Worm (Caenorhabditis elegans) whole organism, L4 larva: ENCODE results near the gene T11G6.4.

Source experiments
- F26F4.8 ChIP-seq: fragments of 200-800 bp; sonication (Bioruptor generic); conservative IDR thresholded peaks from 2 replicates; pipeline ENCODE4 v1.3.6; 2022; ENCODE audit warnings: missing genetic modification characterization, missing compliant biosample characterization
- F37D6.2 ChIP-seq: sonication (generic microtip); optimal IDR thresholded peaks from 2 replicates; lab custom pipeline; 2016; ENCODE audit warnings: mild to moderate bottlenecking, missing genetic modification characterization, missing compliant biosample characterization
- T26A8.4 ChIP-seq: fragments of 200-800 bp; sonication (Bioruptor generic); IDR thresholded peaks from 2 replicates; pipeline ENCODE4 v1.3.6; 2022; ENCODE audit warnings: missing genetic modification characterization, missing compliant biosample characterization
- ZK337.2 ChIP-seq: fragments of 200-800 bp; sonication (Bioruptor generic); IDR thresholded peaks from 2 replicates; pipeline ENCODE4 v1.3.6; 2022; ENCODE audit warnings: missing genetic modification reagents, missing genetic modification characterization, missing compliant biosample characterization
- ZK546.5 ChIP-seq, 2 experiments: sonication (generic microtip); optimal IDR thresholded peaks; 2 replicates each; lab custom pipeline; 2017; ENCODE audit warnings: missing biosample characterization in 2 of 2, missing genetic modification characterization in 2 of 2
- aha-1 ChIP-seq: fragments of 150-350 bp; peaks from one replicate; lab custom pipeline; 2014; ENCODE audit warnings: missing biosample characterization, missing genetic modification characterization
- ceh-20 ChIP-seq: fragments of 200-800 bp; sonication (Bioruptor generic); IDR thresholded peaks from 2 replicates; pipeline ENCODE4 v1.3.6; 2022; ENCODE audit warnings: missing genetic modification reagents, missing genetic modification characterization, missing compliant biosample characterization
- ceh-32 ChIP-seq: sonication (generic microtip); optimal IDR thresholded peaks from 2 replicates; lab custom pipeline; 2016; ENCODE audit warnings: mild to moderate bottlenecking, missing genetic modification characterization, missing compliant biosample characterization; ENCODE audit not compliant: poor library complexity
- ces-1 ChIP-seq: fragments of 150-350 bp; sonication (generic microtip); optimal IDR thresholded peaks from 4 replicates; lab custom pipeline; 2014; ENCODE audit warnings: missing biosample characterization, missing genetic modification reagents, missing genetic modification characterization
- cey-2 ChIP-seq: sonication (generic microtip); optimal IDR thresholded peaks from 3 replicates; lab custom pipeline; 2017; ENCODE audit warnings: missing genetic modification characterization, mild to moderate bottlenecking, missing compliant biosample characterization, antibody characterized with exemption, borderline replicate concordance; ENCODE audit not compliant: insufficient read depth
- daf-16 ChIP-seq, 3 experiments: sonication (generic microtip); optimal IDR thresholded peaks; 2 replicates each; lab custom pipeline; 2016 to 2017; ENCODE audit warnings: missing genetic modification characterization in 3 of 3, missing genetic modification reagents in 3 of 3, mild to moderate bottlenecking in 2 of 3, missing compliant biosample characterization in 2 of 3, missing biosample characterization in 1 of 3, moderate library complexity in 1 of 3
- daf-19 ChIP-seq: fragments of 200-800 bp; sonication (Bioruptor generic); conservative IDR thresholded peaks from 2 replicates; pipeline ENCODE4 v1.3.6; 2022; ENCODE audit warnings: missing genetic modification characterization, missing compliant biosample characterization
- dpl-1 ChIP-seq: fragments of 150-350 bp; optimal IDR thresholded peaks from 2 replicates; lab custom pipeline; 2014; ENCODE audit warnings: missing biosample characterization, missing genetic modification reagents, missing genetic modification characterization
- duxl-1 ChIP-seq: sonication (generic microtip); optimal IDR thresholded peaks from 2 replicates; lab custom pipeline; 2016; ENCODE audit warnings: mild to moderate bottlenecking, missing genetic modification characterization, moderate library complexity, missing compliant biosample characterization; ENCODE audit not compliant: poor library complexity
- fkh-10 ChIP-seq: fragments of 150-350 bp; optimal IDR thresholded peaks from 2 replicates; lab custom pipeline; 2014; ENCODE audit warnings: missing biosample characterization, missing genetic modification reagents, missing genetic modification characterization
- gei-8 ChIP-seq: fragments of 200-800 bp; sonication (Bioruptor generic); optimal IDR thresholded peaks from 2 replicates; lab custom pipeline; 2018; ENCODE audit warnings: mild to moderate bottlenecking, missing genetic modification characterization, missing compliant biosample characterization
- hif-1 ChIP-seq, 2 experiments: sonication (generic microtip); optimal IDR thresholded peaks; 2 replicates each; lab custom pipeline; 2016 to 2017; ENCODE audit warnings: missing compliant biosample characterization in 2 of 2, missing genetic modification characterization in 2 of 2, missing genetic modification reagents in 2 of 2, missing genotype in 2 of 2, mild to moderate bottlenecking in 1 of 2
- hlh-30 ChIP-seq: sonication (generic microtip); optimal IDR thresholded peaks from 2 replicates; lab custom pipeline; 2017; ENCODE audit warnings: antibody characterized with exemption, mild to moderate bottlenecking, missing genetic modification characterization, missing compliant biosample characterization; ENCODE audit not compliant: insufficient read depth
- hmg-1.1 ChIP-seq: fragments of 200-800 bp; sonication (Bioruptor generic); IDR thresholded peaks from 2 replicates; pipeline ENCODE4 v1.3.6; 2022; ENCODE audit warnings: missing genetic modification reagents, missing genetic modification characterization, missing compliant biosample characterization
- jun-1 ChIP-seq: fragments of 150-350 bp; optimal IDR thresholded peaks from 2 replicates; lab custom pipeline; 2014; ENCODE audit warnings: missing biosample characterization, missing genetic modification reagents, missing genetic modification characterization
- lin-1 ChIP-seq: fragments of 200-800 bp; sonication (Bioruptor generic); IDR thresholded peaks from 2 replicates; pipeline ENCODE4 v1.3.6; 2022; ENCODE audit warnings: missing genetic modification reagents, missing genetic modification characterization, missing compliant biosample characterization
- lin-13 ChIP-seq: fragments of 150-350 bp; optimal IDR thresholded peaks from 2 replicates; lab custom pipeline; 2014; ENCODE audit warnings: missing biosample characterization, missing genetic modification reagents, missing genetic modification characterization
- lir-3 ChIP-seq: sonication (generic microtip); optimal IDR thresholded peaks from 2 replicates; lab custom pipeline; 2016; ENCODE audit warnings: mild to moderate bottlenecking, missing genetic modification characterization, missing compliant biosample characterization
- lsy-2 ChIP-seq, 2 experiments: fragments of 150-350 bp in 1 of 2; sonication (generic microtip) in 1 of 2; optimal IDR thresholded peaks; 2 replicates each; lab custom pipeline; 2014 to 2017; ENCODE audit warnings: missing biosample characterization in 2 of 2, missing genetic modification characterization in 2 of 2
- madf-5 ChIP-seq, 2 experiments: fragments of 200-800 bp; sonication (Bioruptor generic); IDR thresholded peaks; 2 replicates each; pipeline ENCODE4 v1.3.6; 2022; ENCODE audit warnings: missing compliant biosample characterization in 2 of 2, missing genetic modification characterization in 2 of 2
- madf-9 ChIP-seq: fragments of 200-800 bp; sonication (Bioruptor generic); conservative IDR thresholded peaks from 2 replicates; pipeline ENCODE4 v1.3.6; 2022; ENCODE audit warnings: missing genetic modification reagents, missing genetic modification characterization, missing compliant biosample characterization
- mdl-1 ChIP-seq, 2 experiments: fragments of 150-350 bp in 1 of 2; sonication (generic microtip) in 1 of 2; optimal IDR thresholded peaks; 2 replicates each; lab custom pipeline; 2014 to 2017; ENCODE audit warnings: missing biosample characterization in 2 of 2, missing genetic modification characterization in 2 of 2
- mep-1 ChIP-seq: fragments of 150-350 bp; sonication (generic microtip); optimal IDR thresholded peaks from 3 replicates; lab custom pipeline; 2014; ENCODE audit warnings: missing biosample characterization, missing genetic modification characterization
- mes-2 ChIP-seq: sonication (generic microtip); optimal IDR thresholded peaks from 2 replicates; lab custom pipeline; 2016; ENCODE audit warnings: missing genotype, mild to moderate bottlenecking, missing genetic modification characterization, missing compliant biosample characterization; ENCODE audit not compliant: poor library complexity, severe bottlenecking
- mxl-3 ChIP-seq: fragments of 200-800 bp; sonication (Bioruptor generic); optimal IDR thresholded peaks from 2 replicates; lab custom pipeline; 2018; ENCODE audit warnings: mild to moderate bottlenecking, missing genetic modification characterization, missing compliant biosample characterization
- nhr-10 ChIP-seq: fragments of 150-350 bp; optimal IDR thresholded peaks from 2 replicates; lab custom pipeline; 2014; ENCODE audit warnings: missing biosample characterization, missing genetic modification characterization
- nhr-102 ChIP-seq: sonication (generic microtip); optimal IDR thresholded peaks from 2 replicates; lab custom pipeline; 2016; ENCODE audit warnings: mild to moderate bottlenecking, missing genetic modification characterization, moderate library complexity, missing compliant biosample characterization
- nhr-11 ChIP-seq: fragments of 150-350 bp; optimal IDR thresholded peaks from 2 replicates; lab custom pipeline; 2014; ENCODE audit warnings: missing biosample characterization, missing genetic modification characterization
- nhr-28 ChIP-seq: fragments of 150-350 bp; optimal IDR thresholded peaks from 2 replicates; lab custom pipeline; 2014; ENCODE audit warnings: missing biosample characterization, missing genetic modification characterization
- nhr-42 ChIP-seq: fragments of 200-800 bp; sonication (Bioruptor generic); IDR thresholded peaks from 2 replicates; pipeline ENCODE4 v1.3.6; 2022; ENCODE audit warnings: missing genetic modification characterization, missing compliant biosample characterization
- nhr-48 ChIP-seq: sonication (generic microtip); optimal IDR thresholded peaks from 2 replicates; lab custom pipeline; 2016; ENCODE audit warnings: mild to moderate bottlenecking, missing genetic modification characterization, missing compliant biosample characterization
- nhr-6 ChIP-seq: fragments of 150-350 bp; optimal IDR thresholded peaks from 2 replicates; lab custom pipeline; 2014; ENCODE audit warnings: missing biosample characterization, missing genetic modification characterization
- nhr-76 ChIP-seq: fragments of 150-350 bp; optimal IDR thresholded peaks from 2 replicates; lab custom pipeline; 2014; ENCODE audit warnings: missing biosample characterization, missing genetic modification characterization
- nhr-77 ChIP-seq: fragments of 150-350 bp; optimal IDR thresholded peaks from 2 replicates; lab custom pipeline; 2014; ENCODE audit warnings: missing biosample characterization, missing genetic modification characterization
- pha-4 ChIP-seq, 2 experiments: fragments of 150-350 bp in 1 of 2; fragments of 200-800 bp in 1 of 2; sonication (Bioruptor generic) in 1 of 2; IDR thresholded peaks in 1 of 2; optimal IDR thresholded peaks in 1 of 2; 2 replicates each; pipeline versions ENCODE4 v1.3.6 to Lab custom; 2014 to 2022; ENCODE audit warnings: missing genetic modification characterization in 2 of 2, missing genetic modification reagents in 2 of 2, missing biosample characterization in 1 of 2, missing compliant biosample characterization in 1 of 2
- pqm-1 ChIP-seq: sonication (generic microtip); optimal IDR thresholded peaks from 2 replicates; lab custom pipeline; 2017; ENCODE audit warnings: missing biosample characterization, missing genetic modification characterization
- snpc-4 ChIP-seq: fragments of 150-350 bp; optimal IDR thresholded peaks from 2 replicates; lab custom pipeline; 2014; ENCODE audit warnings: missing biosample characterization, missing genetic modification characterization
- tra-1 ChIP-seq: fragments of 200-800 bp; sonication (Bioruptor generic); IDR thresholded peaks from 2 replicates; pipeline ENCODE4 v1.3.6; 2022; ENCODE audit warnings: missing genetic modification reagents, missing genetic modification characterization, missing compliant biosample characterization
- unc-39 ChIP-seq: sonication (generic microtip); optimal IDR thresholded peaks from 2 replicates; lab custom pipeline; 2017; ENCODE audit warnings: missing biosample characterization, missing genetic modification characterization
- unc-62 ChIP-seq, 3 experiments: fragments of 150-350 bp in 1 of 3; sonication (generic microtip); optimal IDR thresholded peaks in 2 of 3; peaks in 1 of 3; 1 replicate in 1 of 3; 2 replicates in 2 of 3; lab custom pipeline; 2014 to 2017; ENCODE audit warnings: missing biosample characterization in 3 of 3, missing genetic modification characterization in 3 of 3, missing genetic modification reagents in 3 of 3, missing genotype in 1 of 3
- zfp-2 ChIP-seq: sonication (generic microtip); optimal IDR thresholded peaks from 2 replicates; lab custom pipeline; 2016; ENCODE audit warnings: mild to moderate bottlenecking, missing genetic modification characterization, missing compliant biosample characterization
- zip-2 ChIP-seq: fragments of 150-350 bp; optimal IDR thresholded peaks from 2 replicates; lab custom pipeline; 2014; ENCODE audit warnings: missing biosample characterization, missing genetic modification characterization
- ztf-11 ChIP-seq: fragments of 150-350 bp; optimal IDR thresholded peaks from 2 replicates; lab custom pipeline; 2014; ENCODE audit warnings: missing biosample characterization, missing genetic modification characterization

T11G6.4 gene

DNA sequence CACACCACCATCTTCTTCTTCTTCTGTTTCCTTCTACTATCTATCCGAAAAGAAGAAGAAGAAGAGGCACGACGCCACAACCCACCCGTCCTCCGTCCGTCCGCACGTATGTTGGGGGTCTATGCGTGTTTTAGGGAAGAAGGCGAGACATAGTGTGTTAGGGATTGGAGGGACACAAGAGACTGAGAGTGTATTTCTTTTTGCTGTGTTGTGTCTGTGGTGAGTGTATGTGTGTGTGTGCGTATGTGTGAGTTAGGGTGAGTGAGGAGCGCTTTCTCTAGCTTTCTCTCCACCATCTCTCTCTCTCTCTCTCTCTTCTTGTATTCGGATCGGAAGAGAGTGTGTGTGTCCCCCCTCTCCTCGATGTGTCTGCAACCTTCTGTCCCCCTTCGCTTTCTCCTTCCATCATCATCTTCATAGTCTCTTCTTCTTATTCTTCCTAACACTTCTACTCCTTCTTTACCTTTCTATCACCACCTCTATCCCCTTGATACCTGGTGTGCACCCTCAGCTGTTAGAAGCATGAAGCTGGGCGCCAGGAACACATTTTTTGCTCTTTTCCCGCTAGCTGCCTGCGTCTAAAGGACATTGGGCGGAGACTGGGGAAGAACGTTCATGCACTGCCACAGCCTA is 29.9 kb downstream of the T11G6.4 start:
- TF ChIP-seq mdl-1 (tag; optimal IDR thresholded peaks at IDR 0.05; lab: Kevin White, UChicago) (peak; percentile 63 to 89), snpc-4 (tag; lab: Kevin White, UChicago) (no peak), aha-1 (tag; lab: Kevin White, UChicago) (peak; percentile 100), nhr-48 (tag; lab: Kevin White, UChicago) (peak; percentile 78), T26A8.4 (peak; percentile 67), madf-5 (GFP tag; IDR thresholded peaks at IDR 0.05; lab: Robert Waterston, UW) (no peak; a peak in 1 of 4 replicates), madf-9 (GFP tag; lab: Robert Waterston, UW) (0 out of 2 replicates have a peak, but pooled peaks have one; percentile 6), pqm-1 (tag; lab: Kevin White, UChicago) (peak; percentile 33), fkh-10 (GFP tag; lab: Kevin White, UChicago) (peak; percentile 76), lin-1 (peak; percentile 48), daf-16 (GFP tag; optimal IDR thresholded peaks at IDR 0.05; lab: Kevin White, UChicago) (peak; percentile 39 to 65), daf-16 (tag; optimal IDR thresholded peaks at IDR 0.05; lab: Kevin White, UChicago) (peak; percentile 80), mxl-3 (GFP tag; lab: Kevin White, UChicago) (peak; percentile 66), nhr-102 (tag; lab: Kevin White, UChicago) (peak; percentile 47), hlh-30 (peak; percentile 38), ceh-32 (no peak), mep-1 (tag; lab: Kevin White, UChicago) (peak; percentile 96), hmg-1.1 (GFP tag; lab: Robert Waterston, UW) (peak; percentile 84), F37D6.2 (tag; lab: Kevin White, UChicago) (peak; percentile 71), ces-1 (GFP tag; lab: Kevin White, UChicago) (no peak), unc-39 (tag; lab: Kevin White, UChicago) (no peak), tra-1 (GFP tag; lab: Robert Waterston, UW) (peak; percentile 51; the same call in 1 of the 2 replicates), zip-2 (tag; lab: Kevin White, UChicago) (no peak), mes-2 (tag; lab: Kevin White, UChicago) (peak; percentile 81), nhr-6 (tag; lab: Kevin White, UChicago) (peak; percentile 59), nhr-10 (tag; lab: Kevin White, UChicago) (peak; percentile 88), jun-1 (peak; percentile 73), gei-8 (GFP tag; lab: Kevin White, UChicago) (peak; percentile 3), hif-1 (tag; optimal IDR thresholded peaks at IDR 0.05; lab: Kevin White, UChicago) (peak; percentile 50 to 91), nhr-76 (tag; lab: Kevin White, UChicago) (no peak), nhr-11 (tag; lab: Kevin White, UChicago) (peak; percentile 93), lin-13 (peak; percentile 64), nhr-77 (tag; lab: Kevin White, UChicago) (peak; percentile 69), F26F4.8 (GFP tag; lab: Robert Waterston, UW) (no peak), daf-19 (GFP tag; lab: Robert Waterston, UW) (peak; percentile 68; the same call in 1 of the 2 replicates), nhr-28 (tag; lab: Kevin White, UChicago) (peak; percentile 96), unc-62 (GFP tag; optimal IDR thresholded peaks at IDR 0.05 in 1 of 2; lab: Kevin White, UChicago) (peak in 1 of 2 experiments; percentile 95), unc-62 (tag; optimal IDR thresholded peaks at IDR 0.05; lab: Kevin White, UChicago) (no peak), duxl-1 (tag; lab: Kevin White, UChicago) (no peak), ZK337.2 (no peak), cey-2 (tag; lab: Kevin White, UChicago) (no peak), ztf-11 (tag; lab: Kevin White, UChicago) (no peak), lsy-2 (tag; optimal IDR thresholded peaks at IDR 0.05; lab: Kevin White, UChicago) (peak; percentile 76 to 80), dpl-1 (GFP tag; lab: Kevin White, UChicago) (peak; percentile 39), zfp-2 (peak; percentile 6), ZK546.5 (tag; optimal IDR thresholded peaks at IDR 0.05; lab: Kevin White, UChicago) (no peak), ceh-20 (GFP tag; lab: Robert Waterston, UW) (peak; percentile 76; the same call in 1 of the 2 replicates), nhr-42 (peak; percentile 75; the same call in 1 of the 2 replicates), lir-3 (tag; lab: Kevin White, UChicago) (no peak), pha-4 (GFP tag; IDR thresholded peaks at IDR 0.05; lab: Robert Waterston, UW) (no peak; the same call in 1 of the 2 replicates), pha-4 (tag; optimal IDR thresholded peaks at IDR 0.05; lab: Kevin White, UChicago) (peak; percentile 88)
